Worm (Caenorhabditis elegans): ENCODE measurements around the gene col-115.

DNA sequence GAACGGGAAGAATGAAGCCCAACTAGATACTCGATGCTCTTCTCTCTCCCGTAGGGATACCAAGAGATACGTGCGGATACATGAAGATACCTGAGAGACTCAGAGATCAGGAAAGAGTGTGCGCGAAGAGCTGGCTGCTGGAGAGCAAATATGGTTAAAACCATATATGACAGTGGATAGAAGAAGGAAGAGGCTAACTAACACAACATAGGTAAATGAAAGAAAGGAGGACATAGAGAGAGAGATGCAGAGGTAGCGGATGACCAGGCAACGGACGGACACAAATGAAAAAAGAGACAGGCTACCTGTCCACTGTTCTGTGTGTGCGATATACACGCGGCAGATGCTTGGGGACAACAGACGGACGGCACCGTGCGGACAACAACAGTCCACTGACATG, 19.7 kb downstream of the col-115 start:
- TF ChIP-seq skn-1 (tag; optimal IDR thresholded peaks at IDR 0.05) (no peak), ceh-16 (tag; optimal IDR thresholded peaks at IDR 0.05) (no peak), snpc-4 (tag; optimal IDR thresholded peaks at IDR 0.05) (no peak), nhr-6 (tag; optimal IDR thresholded peaks at IDR 0.05) (no peak), lin-39 (tag; optimal IDR thresholded peaks at IDR 0.05) (no peak), unc-62 (GFP tag; optimal IDR thresholded peaks at IDR 0.05) (no peak), aly-2 (tag; optimal IDR thresholded peaks at IDR 0.05) (no peak), nhr-12 (tag; optimal IDR thresholded peaks at IDR 0.05) (no peak)

All from whole organism, L2 larva.